Fruit fly (Drosophila melanogaster): ENCODE data around the gene CG15760.

CG15760 gene

DNA sequence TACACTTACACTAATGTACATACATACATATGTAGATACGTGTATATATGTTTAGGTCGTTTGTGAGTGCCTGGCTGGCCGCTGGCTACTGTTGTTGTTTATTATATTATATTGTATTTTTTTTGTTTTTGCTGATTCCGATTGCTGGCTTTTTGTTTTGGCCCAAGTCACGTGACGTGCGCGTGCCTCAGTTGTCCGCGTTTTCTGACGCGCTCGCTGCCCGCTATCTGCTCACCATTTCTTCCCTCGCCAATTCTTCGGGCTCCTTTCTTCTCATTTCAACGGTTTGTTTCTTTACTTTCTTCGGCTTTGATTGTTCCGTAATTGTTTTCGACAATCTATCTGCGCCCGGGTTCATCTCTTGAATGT, 34.5 kb upstream of the CG15760 start:
- TF ChIP-seq h (GFP tag; optimal IDR thresholded peaks at IDR 0.05) (peak; percentile 29), sv (GFP tag; optimal IDR thresholded peaks at IDR 0.05) (no peak), tai (GFP tag; optimal IDR thresholded peaks at IDR 0.05) (no peak), dl (GFP tag; optimal IDR thresholded peaks at IDR 0.05; ENCODE audit: insufficient read depth in 1 of 2, partially characterized antibody in 2 of 2) (no peak)

DNA sequence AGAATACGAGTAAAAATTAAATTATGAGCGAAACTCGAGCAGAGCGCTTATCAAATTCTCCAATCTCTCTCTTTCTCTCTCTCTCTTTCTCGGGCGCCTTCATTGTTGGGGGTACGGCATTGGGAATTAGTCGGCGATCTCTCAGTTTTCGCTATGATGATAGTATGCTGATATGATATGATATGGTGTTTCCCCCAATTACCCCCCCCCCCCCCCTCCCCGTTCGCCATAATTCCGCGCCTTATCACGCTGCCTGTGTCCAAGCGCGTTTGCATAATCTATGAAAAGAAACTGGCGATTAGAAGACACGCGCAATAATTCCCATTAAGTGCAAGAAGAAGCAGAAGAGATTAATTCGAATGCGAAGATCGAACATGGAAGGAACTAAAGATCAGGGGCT, 32.7 kb upstream of the CG15760 start:
- TF ChIP-seq N (GFP tag; optimal IDR thresholded peaks at IDR 0.05) (no peak), Rel (GFP tag; optimal IDR thresholded peaks at IDR 0.05) (no peak), Rel (tag; optimal IDR thresholded peaks at IDR 0.05) (peak; percentile 62)

DNA sequence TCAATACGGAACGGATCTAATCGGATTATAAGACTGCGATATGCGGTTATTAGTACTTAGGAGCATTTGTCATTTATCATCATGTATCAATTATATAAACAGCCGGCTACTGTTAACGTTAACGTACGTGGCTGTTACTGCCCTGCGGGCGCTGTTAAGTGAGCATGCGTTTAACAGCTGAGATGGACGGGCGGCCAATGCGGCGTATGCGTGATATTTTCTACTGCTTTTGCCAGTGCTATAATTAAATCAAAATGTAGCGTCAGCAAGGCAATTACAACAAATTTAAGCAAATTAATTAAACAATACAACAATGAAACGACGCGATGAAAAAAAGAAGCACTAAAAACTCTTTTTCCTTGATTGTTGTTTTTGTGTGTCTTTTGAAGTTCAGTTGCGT, 31.9 kb upstream of the CG15760 start:
- TF ChIP-seq sage (GFP tag; optimal IDR thresholded peaks at IDR 0.05) (no peak), CG32264 (GFP tag; optimal IDR thresholded peaks at IDR 0.05) (no peak), Rel (GFP tag; optimal IDR thresholded peaks at IDR 0.05) (no peak), Rel (tag; optimal IDR thresholded peaks at IDR 0.05) (peak; percentile 30)

DNA sequence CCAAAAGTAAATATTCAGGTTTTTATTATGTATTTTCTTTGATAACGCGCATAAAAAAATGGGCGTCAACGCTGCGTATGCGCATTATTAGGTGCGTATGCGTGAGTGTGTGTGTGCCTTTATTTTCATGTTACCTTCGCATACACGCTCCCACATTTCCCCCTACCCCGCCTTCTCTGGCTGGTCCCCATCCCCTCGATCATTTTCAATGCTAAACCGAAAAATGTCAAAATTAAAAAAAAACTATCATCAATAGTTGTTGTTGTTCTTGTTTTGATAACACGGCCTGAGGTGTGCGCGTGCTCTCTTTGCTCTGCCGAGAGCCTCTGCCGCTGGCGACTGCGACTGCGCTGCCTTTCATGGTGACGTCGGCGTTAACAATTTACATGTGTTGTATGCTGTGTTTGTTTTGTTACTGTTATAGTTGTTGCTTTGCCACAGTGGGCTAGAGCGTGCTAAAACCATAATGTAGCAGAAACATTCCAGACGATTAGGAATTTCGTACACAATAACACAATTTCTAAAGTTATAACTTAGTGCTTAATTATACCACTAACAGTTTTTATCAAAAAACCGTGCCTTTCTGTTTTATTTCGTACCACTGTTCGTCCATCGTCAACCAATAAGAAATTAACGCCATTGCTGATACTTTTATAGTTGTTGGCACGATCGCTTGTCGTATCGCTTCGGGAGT, 29.4 kb upstream of the CG15760 start:
- TF ChIP-seq brk (GFP tag; optimal IDR thresholded peaks at IDR 0.05) (peak; percentile 68), rgr (GFP tag; optimal IDR thresholded peaks at IDR 0.05) (peak; percentile 89), tai (GFP tag; optimal IDR thresholded peaks at IDR 0.05) (peak; percentile 62), sv (GFP tag; optimal IDR thresholded peaks at IDR 0.05) (peak; percentile 96), psq (GFP tag; optimal IDR thresholded peaks at IDR 0.05) (peak; percentile 77), usp (GFP tag; optimal IDR thresholded peaks at IDR 0.05) (no peak), dsf (GFP tag; optimal IDR thresholded peaks at IDR 0.05; ENCODE audit: borderline replicate concordance) (peak; percentile 8), Jra (GFP tag; optimal IDR thresholded peaks at IDR 0.05) (peak; percentile 21), br (GFP tag; optimal IDR thresholded peaks at IDR 0.05) (peak; percentile 92), jim (GFP tag; optimal IDR thresholded peaks at IDR 0.05) (no peak), CG32264 (GFP tag; optimal IDR thresholded peaks at IDR 0.05) (peak; percentile 69), Dfd (GFP tag; optimal IDR thresholded peaks at IDR 0.05) (no peak), Rel (GFP tag; optimal IDR thresholded peaks at IDR 0.05) (peak; percentile 77), Rel (tag; optimal IDR thresholded peaks at IDR 0.05) (no peak), Hr78 (GFP tag; optimal IDR thresholded peaks at IDR 0.05) (no peak), N (GFP tag; optimal IDR thresholded peaks at IDR 0.05) (no peak), Vsx2 (GFP tag; optimal IDR thresholded peaks at IDR 0.05; ENCODE audit: partially characterized antibody) (no peak), fru (GFP tag; optimal IDR thresholded peaks at IDR 0.05) (peak; percentile 96), Dif (GFP tag; optimal IDR thresholded peaks at IDR 0.05; ENCODE audit: partially characterized antibody) (no peak), HLH106 (tag; optimal IDR thresholded peaks at IDR 0.05) (peak; percentile 71), dl (GFP tag; optimal IDR thresholded peaks at IDR 0.05; ENCODE audit: insufficient read depth in 1 of 2, partially characterized antibody in 2 of 2) (no peak), Myc (optimal IDR thresholded peaks at IDR 0.05) (no peak), ey (GFP tag; optimal IDR thresholded peaks at IDR 0.05) (peak; percentile 91), Mio (GFP tag; optimal IDR thresholded peaks at IDR 0.05) (peak; percentile 45), woc (GFP tag; optimal IDR thresholded peaks at IDR 0.05) (peak; percentile 74), GATAd (GFP tag; optimal IDR thresholded peaks at IDR 0.05) (no peak), Sp1 (GFP tag; optimal IDR thresholded peaks at IDR 0.05) (peak; percentile 73), CrebA (GFP tag; optimal IDR thresholded peaks at IDR 0.05; ENCODE audit: borderline replicate concordance) (peak; percentile 69), foxo (GFP tag; optimal IDR thresholded peaks at IDR 0.05) (peak; percentile 66 to 89), lola (GFP tag; optimal IDR thresholded peaks at IDR 0.05) (no peak), sage (GFP tag; optimal IDR thresholded peaks at IDR 0.05) (peak; percentile 82), Hnf4 (GFP tag; optimal IDR thresholded peaks at IDR 0.05) (peak; percentile 87), pan (optimal IDR thresholded peaks at IDR 0.05) (no peak), Abd-B (GFP tag; optimal IDR thresholded peaks at IDR 0.05) (no peak), Hr83 (GFP tag; optimal IDR thresholded peaks at IDR 0.05; ENCODE audit: poor library complexity, severe bottlenecking) (peak; percentile 5), dmrt93B (GFP tag; optimal IDR thresholded peaks at IDR 0.05) (peak; percentile 42), CG9705 (GFP tag; optimal IDR thresholded peaks at IDR 0.05) (peak; percentile 21), h (GFP tag; optimal IDR thresholded peaks at IDR 0.05) (peak; percentile 94), OdsH (GFP tag; optimal IDR thresholded peaks at IDR 0.05) (peak; percentile 86)
